Worm (Caenorhabditis elegans) whole organism, young adult: ENCODE measurements around the gene lido-12.
A peak's percentile ranks its signal among the peaks of the same experiment; 100 is the strongest.

ENCODE experiments used
- B0336.3 ChIP-seq: fragments of 200-800 bp; sonication (Bioruptor generic); IDR thresholded peaks from 2 replicates; pipeline ENCODE4 v1.3.6; 2022; ENCODE audit warnings: missing genetic modification characterization, missing compliant biosample characterization
- C06A6.2 ChIP-seq: fragments of 200-800 bp; sonication (Bioruptor generic); conservative IDR thresholded peaks from 2 replicates; pipeline ENCODE4 v1.3.6; 2022; ENCODE audit warnings: missing genetic modification characterization, missing compliant biosample characterization
- F23B12.7 ChIP-seq: sonication (generic microtip); optimal IDR thresholded peaks from 2 replicates; lab custom pipeline; 2017; ENCODE audit warnings: missing genetic modification characterization, mild to moderate bottlenecking, missing compliant biosample characterization, antibody characterized with exemption, moderate library complexity; ENCODE audit not compliant: insufficient read depth
- F52B5.7 ChIP-seq: sonication (generic microtip); optimal IDR thresholded peaks from 2 replicates; lab custom pipeline; 2016; ENCODE audit warnings: mild to moderate bottlenecking, missing genetic modification characterization, missing compliant biosample characterization
- F57A8.1 ChIP-seq: fragments of 200-800 bp; sonication (Bioruptor generic); optimal IDR thresholded peaks from 2 replicates; lab custom pipeline; 2018; ENCODE audit warnings: mild to moderate bottlenecking, missing genetic modification characterization, moderate library complexity, missing compliant biosample characterization
- K11D2.4 ChIP-seq: fragments of 200-800 bp; sonication (Bioruptor generic); IDR thresholded peaks from 2 replicates; pipeline ENCODE4 v1.3.6; 2022; ENCODE audit warnings: missing genetic modification reagents, missing genetic modification characterization, missing compliant biosample characterization
- K12H6.12 ChIP-seq: fragments of 200-800 bp; sonication (Bioruptor generic); optimal IDR thresholded peaks from 2 replicates; lab custom pipeline; 2018; ENCODE audit warnings: mild to moderate bottlenecking, missing genetic modification characterization, missing compliant biosample characterization
- T07F8.4 ChIP-seq: sonication (generic microtip); optimal IDR thresholded peaks from 2 replicates; lab custom pipeline; 2016; ENCODE audit warnings: mild to moderate bottlenecking, missing genetic modification characterization, moderate library complexity, missing compliant biosample characterization
- T26A5.8 ChIP-seq: sonication (generic microtip); optimal IDR thresholded peaks from 2 replicates; lab custom pipeline; 2016; ENCODE audit warnings: missing genetic modification characterization, missing compliant biosample characterization
- aptf-2 ChIP-seq: fragments of 200-800 bp; sonication (Bioruptor generic); conservative IDR thresholded peaks from 2 replicates; pipeline ENCODE4 v1.3.6; 2022; ENCODE audit warnings: missing genetic modification reagents, missing genetic modification characterization, missing compliant biosample characterization
- athp-1 ChIP-seq: sonication (generic microtip); optimal IDR thresholded peaks from 2 replicates; lab custom pipeline; 2017; ENCODE audit warnings: mild to moderate bottlenecking, missing genetic modification characterization, missing compliant biosample characterization
- attf-6 ChIP-seq: fragments of 200-800 bp; sonication (Bioruptor generic); IDR thresholded peaks from 2 replicates; pipeline ENCODE4 v1.3.6; 2022; ENCODE audit warnings: missing genetic modification reagents, missing genetic modification characterization, missing compliant biosample characterization
- bed-2 ChIP-seq: fragments of 200-800 bp; sonication (Bioruptor generic); IDR thresholded peaks from 2 replicates; pipeline ENCODE4 v1.3.6; 2022; ENCODE audit warnings: missing genetic modification reagents, missing genetic modification characterization, missing compliant biosample characterization
- cebp-1 ChIP-seq, 2 experiments: fragments of 200-800 bp in 1 of 2; sonication (Bioruptor generic) in 1 of 2; sonication (generic microtip) in 1 of 2; IDR thresholded peaks in 1 of 2; optimal IDR thresholded peaks in 1 of 2; 2 replicates each; pipeline versions ENCODE4 v1.3.6 to Lab custom; 2017 to 2022; ENCODE audit warnings: missing compliant biosample characterization in 2 of 2, missing genetic modification characterization in 2 of 2, mild to moderate bottlenecking in 1 of 2, missing genetic modification reagents in 1 of 2, moderate library complexity in 1 of 2
- cebp-2 ChIP-seq: fragments of 200-800 bp; sonication (Bioruptor generic); IDR thresholded peaks from 2 replicates; pipeline ENCODE4 v1.3.6; 2022; ENCODE audit warnings: missing genetic modification characterization, missing compliant biosample characterization
- ceh-27 ChIP-seq: fragments of 200-800 bp; sonication (Bioruptor generic); optimal IDR thresholded peaks from 2 replicates; lab custom pipeline; 2018; ENCODE audit warnings: mild to moderate bottlenecking, missing genetic modification characterization, moderate library complexity, missing compliant biosample characterization
- ceh-79 ChIP-seq: sonication (generic microtip); optimal IDR thresholded peaks from 2 replicates; lab custom pipeline; 2017; ENCODE audit warnings: mild to moderate bottlenecking, missing genetic modification characterization, missing compliant biosample characterization
- ceh-91 ChIP-seq: fragments of 200-800 bp; sonication (Bioruptor generic); IDR thresholded peaks from 2 replicates; pipeline ENCODE4 v1.3.6; 2022; ENCODE audit warnings: missing genetic modification reagents, missing genetic modification characterization, missing compliant biosample characterization
- die-1 ChIP-seq: sonication (generic microtip); optimal IDR thresholded peaks from 2 replicates; lab custom pipeline; 2016; ENCODE audit warnings: missing genotype, mild to moderate bottlenecking, missing genetic modification characterization, missing compliant biosample characterization
- dox-1 ChIP-seq: fragments of 200-800 bp; sonication (Bioruptor generic); IDR thresholded peaks from 2 replicates; pipeline ENCODE4 v1.3.6; 2022; ENCODE audit warnings: missing genetic modification reagents, missing genetic modification characterization, missing compliant biosample characterization
- efl-1 ChIP-seq: fragments of 150-350 bp; optimal IDR thresholded peaks from 2 replicates; lab custom pipeline; 2014; ENCODE audit warnings: missing biosample characterization, missing genetic modification reagents, missing genetic modification characterization
- egl-18 ChIP-seq: fragments of 200-800 bp; sonication (Bioruptor generic); IDR thresholded peaks from 2 replicates; pipeline ENCODE4 v1.3.6; 2022; ENCODE audit warnings: missing genetic modification reagents, missing genetic modification characterization, missing compliant biosample characterization
- egrh-3 ChIP-seq: fragments of 200-800 bp; sonication (Bioruptor generic); IDR thresholded peaks from 2 replicates; pipeline ENCODE4 v1.3.6; 2022; ENCODE audit warnings: missing genetic modification reagents, missing genetic modification characterization, missing compliant biosample characterization
- ekl-4 ChIP-seq: fragments of 200-800 bp; sonication (Bioruptor generic); IDR thresholded peaks from 2 replicates; pipeline ENCODE4 v1.3.6; 2022; ENCODE audit warnings: missing genetic modification reagents, missing genetic modification characterization, missing compliant biosample characterization
- hmg-1.2 ChIP-seq: fragments of 200-800 bp; sonication (Bioruptor generic); IDR thresholded peaks from 2 replicates; pipeline ENCODE4 v1.3.6; 2022; ENCODE audit warnings: missing genetic modification reagents, missing genetic modification characterization, missing compliant biosample characterization
- let-607 ChIP-seq, 2 experiments: fragments of 200-800 bp in 1 of 2; sonication (Bioruptor generic) in 1 of 2; sonication (generic microtip) in 1 of 2; optimal IDR thresholded peaks; 2 replicates each; lab custom pipeline; 2016 to 2018; ENCODE audit warnings: mild to moderate bottlenecking in 2 of 2, missing compliant biosample characterization in 2 of 2, missing genetic modification characterization in 2 of 2, moderate library complexity in 2 of 2, missing genotype in 1 of 2
- lin-26 ChIP-seq: fragments of 200-800 bp; sonication (Bioruptor generic); IDR thresholded peaks from 2 replicates; pipeline ENCODE4 v1.3.6; 2022; ENCODE audit warnings: missing genetic modification reagents, missing genetic modification characterization, missing compliant biosample characterization
- lin-54 ChIP-seq: fragments of 200-800 bp; sonication (Bioruptor generic); optimal IDR thresholded peaks from 2 replicates; lab custom pipeline; 2018; ENCODE audit warnings: mild to moderate bottlenecking, missing genetic modification characterization, missing compliant biosample characterization
- madf-10 ChIP-seq: sonication (generic microtip); optimal IDR thresholded peaks from 2 replicates; lab custom pipeline; 2016; ENCODE audit warnings: mild to moderate bottlenecking, missing genetic modification characterization, missing compliant biosample characterization
- madf-3 ChIP-seq: fragments of 200-800 bp; sonication (Bioruptor generic); IDR thresholded peaks from 2 replicates; pipeline ENCODE4 v1.3.6; 2022; ENCODE audit warnings: missing genetic modification reagents, missing genetic modification characterization, missing compliant biosample characterization
- madf-6 ChIP-seq: fragments of 200-800 bp; sonication (Bioruptor generic); IDR thresholded peaks from 2 replicates; pipeline ENCODE4 v1.3.6; 2022; ENCODE audit warnings: missing genetic modification reagents, missing genetic modification characterization, missing compliant biosample characterization
- mes-4 ChIP-seq: sonication (generic microtip); optimal IDR thresholded peaks from 2 replicates; lab custom pipeline; 2016; ENCODE audit warnings: missing genotype, missing genetic modification characterization, missing compliant biosample characterization
- nfya-2 ChIP-seq: fragments of 200-800 bp; sonication (Bioruptor generic); IDR thresholded peaks from 2 replicates; pipeline ENCODE4 v1.3.6; 2022; ENCODE audit warnings: missing genetic modification reagents, missing genetic modification characterization, missing compliant biosample characterization
- nhr-179 ChIP-seq: sonication (generic microtip); optimal IDR thresholded peaks from 2 replicates; lab custom pipeline; 2016; ENCODE audit warnings: mild to moderate bottlenecking, missing genetic modification characterization, missing compliant biosample characterization
- nhr-27 ChIP-seq: fragments of 200-800 bp; sonication (Bioruptor generic); optimal IDR thresholded peaks from 2 replicates; lab custom pipeline; 2018; ENCODE audit warnings: mild to moderate bottlenecking, missing genetic modification characterization, moderate library complexity, missing compliant biosample characterization
- nhr-80 ChIP-seq: sonication (generic microtip); optimal IDR thresholded peaks from 2 replicates; lab custom pipeline; 2016; ENCODE audit warnings: missing genetic modification characterization, missing compliant biosample characterization
- rcor-1 ChIP-seq: fragments of 200-800 bp; sonication (Bioruptor generic); IDR thresholded peaks from 2 replicates; pipeline ENCODE4 v1.3.6; 2022; ENCODE audit warnings: missing genetic modification reagents, missing genetic modification characterization, missing compliant biosample characterization
- rec-8 ChIP-seq, 2 experiments: sonication (generic microtip); optimal IDR thresholded peaks; 2 replicates each; lab custom pipeline; 2016; ENCODE audit warnings: mild to moderate bottlenecking in 2 of 2, missing genetic modification characterization in 2 of 2, missing genetic modification reagents in 2 of 2, missing genotype in 2 of 2, missing biosample characterization in 1 of 2, missing compliant biosample characterization in 1 of 2, moderate library complexity in 1 of 2
- rpc-1 ChIP-seq, 2 experiments: fragments of 150-350 bp in 1 of 2; sonication (generic microtip) in 1 of 2; optimal IDR thresholded peaks; 2 replicates each; lab custom pipeline; 2014 to 2018; ENCODE audit warnings: missing biosample characterization in 1 of 2, missing genetic modification characterization in 1 of 2, missing genetic modification reagents in 1 of 2, missing genotype in 1 of 2
- unc-62 ChIP-seq: fragments of 150-350 bp; optimal IDR thresholded peaks from 2 replicates; lab custom pipeline; 2014; ENCODE audit warnings: missing biosample characterization, missing genetic modification reagents, missing genetic modification characterization
- xnd-1 ChIP-seq: sonication (generic microtip); optimal IDR thresholded peaks from 2 replicates; lab custom pipeline; 2016; ENCODE audit warnings: missing genotype, missing genetic modification reagents, missing genetic modification characterization, missing compliant biosample characterization
- zfh-2 ChIP-seq: fragments of 200-800 bp; sonication (Bioruptor generic); conservative IDR thresholded peaks from 2 replicates; pipeline ENCODE4 v1.3.6; 2022; ENCODE audit warnings: missing genetic modification reagents, missing genetic modification characterization, missing compliant biosample characterization
- ztf-18 ChIP-seq: sonication (generic microtip); optimal IDR thresholded peaks from 2 replicates; lab custom pipeline; 2016; ENCODE audit warnings: missing genotype, mild to moderate bottlenecking, missing genetic modification characterization, missing compliant biosample characterization
- ztf-25 ChIP-seq: fragments of 200-800 bp; sonication (Bioruptor generic); IDR thresholded peaks from 2 replicates; pipeline ENCODE4 v1.3.6; 2022; ENCODE audit warnings: missing genetic modification reagents, missing genetic modification characterization, missing compliant biosample characterization

The lido-12 gene

DNA sequence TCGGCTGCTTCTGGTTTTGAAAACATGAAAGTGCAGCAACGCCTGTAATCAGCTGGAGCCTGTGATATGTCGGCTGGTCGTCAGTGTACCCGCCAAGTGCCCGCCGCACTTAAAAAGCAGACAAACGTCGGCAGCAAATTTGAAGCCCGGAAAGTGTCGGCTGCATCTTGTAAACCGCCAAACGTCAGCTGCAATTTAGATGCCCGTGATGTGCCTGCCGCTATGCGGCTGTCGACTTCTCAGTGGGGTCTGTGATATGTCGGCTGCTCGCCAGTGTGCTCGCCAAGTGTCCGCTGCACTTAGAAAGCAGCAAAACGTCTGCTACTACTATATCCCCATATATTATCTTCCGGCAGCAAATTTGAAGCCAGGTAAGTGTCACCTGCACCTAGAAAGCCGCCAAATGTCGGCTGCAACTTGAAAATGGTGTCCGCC, 18.5 kb upstream of the lido-12 start (continued):
- TF ChIP-seq hmg-1.2 (GFP tag; lab: Robert Waterston, UW) (no peak), T07F8.4 (tag; lab: Kevin White, UChicago) (no peak), lin-54 (GFP tag; lab: Kevin White, UChicago) (peak; percentile 5), cebp-2 (GFP tag; lab: Robert Waterston, UW) (0 out of 2 replicates have a peak, but pooled peaks have one; percentile 40), xnd-1 (tag; lab: Kevin White, UChicago) (no peak), C06A6.2 (GFP tag; lab: Robert Waterston, UW) (no peak), F23B12.7 (tag; lab: Kevin White, UChicago) (no peak), let-607 (tag; optimal IDR thresholded peaks at IDR 0.05; lab: Kevin White, UChicago) (no peak), die-1 (tag; lab: Kevin White, UChicago) (no peak), mes-4 (tag; lab: Kevin White, UChicago) (no peak), ceh-79 (tag; lab: Kevin White, UChicago) (no peak), unc-62 (no peak), K12H6.12 (tag; lab: Kevin White, UChicago) (peak; percentile 36), ceh-91 (no peak), nhr-179 (tag; lab: Kevin White, UChicago) (no peak), aptf-2 (GFP tag; lab: Robert Waterston, UW) (no peak), lin-26 (GFP tag; lab: Robert Waterston, UW) (peak; percentile 52; the same call in 1 of the 2 replicates), ceh-27 (GFP tag; lab: Kevin White, UChicago) (no peak), bed-2 (GFP tag; lab: Robert Waterston, UW) (peak; percentile 43; the same call in 1 of the 2 replicates), T26A5.8 (tag; lab: Kevin White, UChicago) (no peak), madf-6 (no peak), F57A8.1 (GFP tag; lab: Kevin White, UChicago) (peak; percentile 37), cebp-1 (GFP tag; IDR thresholded peaks at IDR 0.05; lab: Robert Waterston, UW) (no peak), cebp-1 (tag; optimal IDR thresholded peaks at IDR 0.05; lab: Kevin White, UChicago) (peak; percentile 50)

DNA sequence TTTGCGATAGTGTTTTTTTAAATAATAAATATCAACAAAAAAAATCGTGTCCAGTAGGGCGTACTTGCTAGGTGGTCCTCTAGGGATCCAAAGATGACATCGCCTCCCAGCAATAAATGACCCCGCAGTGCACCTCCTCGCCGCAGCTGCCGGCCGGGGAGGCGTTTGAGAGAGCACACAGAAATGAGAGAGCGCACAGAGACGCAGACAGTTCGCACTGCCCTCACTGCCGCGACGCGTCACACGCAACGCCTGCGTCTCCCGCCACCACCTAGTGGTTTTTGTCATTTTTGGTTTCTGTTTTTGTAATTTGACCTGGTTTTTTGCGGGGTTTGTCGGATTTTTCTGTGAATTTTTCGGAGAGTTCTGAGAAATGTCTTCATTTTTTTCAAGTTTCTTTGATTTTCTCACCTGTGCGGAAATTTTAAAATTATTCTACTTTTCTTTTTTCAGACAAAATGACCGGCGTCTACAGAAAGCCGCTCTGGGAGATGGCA, 17.7 kb upstream of the lido-12 start, which contains the start of gene lido-7:
lido-7 (plus strand) TSS at position 447 of the 497 bp plus-strand sequence.
- TF ChIP-seq K12H6.12 (tag; lab: Kevin White, UChicago): peak; percentile 29
- TF ChIP-seq madf-6: peak; percentile 50; the same call in 1 of the 2 replicates
- TF ChIP-seq dox-1 (GFP tag; lab: Robert Waterston, UW): peak; percentile 36; the same call in 1 of the 2 replicates
- TF ChIP-seq nfya-2 (GFP tag; lab: Robert Waterston, UW): no peak
- TF ChIP-seq egl-18 (GFP tag; lab: Robert Waterston, UW): 0 out of 2 replicates have a peak, but pooled peaks have one; percentile 55
- peak; percentile 11 for TF ChIP-seq madf-10
- TF ChIP-seq egrh-3: peak; percentile 83; the same call in 1 of the 2 replicates
- 0 out of 2 replicates have a peak, but pooled peaks have one; percentile 26 for TF ChIP-seq K11D2.4
- peak; percentile 58 for TF ChIP-seq nhr-80 (tag; lab: Kevin White, UChicago)
- no peak for TF ChIP-seq athp-1 (tag; lab: Kevin White, UChicago)
- TF ChIP-seq madf-3 (GFP tag; lab: Robert Waterston, UW): peak; percentile 85
- no peak for TF ChIP-seq attf-6 (GFP tag; lab: Robert Waterston, UW)
- TF ChIP-seq lin-26 (GFP tag; lab: Robert Waterston, UW): no peak
- no peak for TF ChIP-seq ztf-18 (tag; lab: Kevin White, UChicago)
- TF ChIP-seq ceh-91: no peak
- peak; percentile 44 for TF ChIP-seq F23B12.7 (tag; lab: Kevin White, UChicago)
- TF ChIP-seq rcor-1 (GFP tag; lab: Robert Waterston, UW): 0 out of 2 replicates have a peak, but pooled peaks have one; percentile 17
- 0 out of 2 replicates have a peak, but pooled peaks have one; percentile 19 for TF ChIP-seq ekl-4 (GFP tag; lab: Robert Waterston, UW)
- TF ChIP-seq rpc-1 (optimal IDR thresholded peaks at IDR 0.05; lab: Kevin White, UChicago): no peak
- TF ChIP-seq rpc-1 (tag; optimal IDR thresholded peaks at IDR 0.05; lab: Kevin White, UChicago): no peak
- peak; percentile 27; the same call in 1 of the 2 replicates for TF ChIP-seq cebp-1 (GFP tag; IDR thresholded peaks at IDR 0.05; lab: Robert Waterston, UW)
- TF ChIP-seq cebp-1 (tag; optimal IDR thresholded peaks at IDR 0.05; lab: Kevin White, UChicago): peak; percentile 51
- TF ChIP-seq rec-8 (tag; optimal IDR thresholded peaks at IDR 0.05; lab: Kevin White, UChicago): no peak
- no peak for TF ChIP-seq nhr-27 (tag; lab: Kevin White, UChicago)
- TF ChIP-seq F52B5.7 (tag; lab: Kevin White, UChicago): no peak
- peak; percentile 89 for TF ChIP-seq zfh-2 (GFP tag; lab: Robert Waterston, UW)
- no peak for TF ChIP-seq B0336.3 (GFP tag; lab: Robert Waterston, UW)
- TF ChIP-seq ceh-27 (GFP tag; lab: Kevin White, UChicago): peak; percentile 63
- TF ChIP-seq ztf-25: no peak
- peak; percentile 16 for TF ChIP-seq efl-1
